Fruit fly (Drosophila melanogaster) S2 (cell line): Measurements from ENCODE around the gene CG42792.

ENCODE experiments used
- CG8478 ChIP-seq: fragments of >200 bp; optimal IDR thresholded peaks from 2 replicates; lab custom pipeline; 2018
- CTCF ChIP-seq, 2 experiments: fragments of >200 bp; optimal IDR thresholded peaks; 2 replicates each; lab custom pipeline; 2018

CG42792 gene

DNA sequence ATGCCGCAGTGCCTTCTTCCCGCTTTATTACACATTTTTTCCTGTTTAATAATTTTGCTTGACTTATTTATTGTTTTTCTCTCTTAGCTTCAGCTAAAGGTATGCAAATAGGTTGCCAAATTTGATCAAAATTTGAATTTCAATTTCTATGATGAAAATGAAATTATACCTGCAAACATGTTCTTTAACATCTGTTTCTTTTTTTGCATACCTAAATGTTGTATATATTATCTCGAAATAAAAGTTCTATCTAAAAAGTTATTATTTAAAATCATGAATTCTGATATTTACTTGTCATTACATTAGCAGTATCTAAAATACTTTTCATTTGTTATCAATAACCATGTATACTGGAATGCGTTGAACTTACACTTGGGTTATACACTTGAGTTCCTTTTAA lies 29.9 kb upstream of the CG42792 start, which contains the start of gene CG31735:
Gene CG31735, plus strand, starts transcription at position 301 of the 400 bp plus-strand sequence.
- TF ChIP-seq CTCF (optimal IDR thresholded peaks at IDR 0.05; lab: Kevin White, UChicago) = no peak
- no peak for TF ChIP-seq CG8478 (lab: Kevin White, UChicago)

dm6 chr2L:15893711-15894110 lies 28.4 kb upstream of the CG42792 start, which contains the start of gene Tep1:
TSS of gene Tep1 (minus strand) at chr2L:15893811.
- no peak for TF ChIP-seq CG8478 (lab: Kevin White, UChicago)
- no peak for TF ChIP-seq CTCF (optimal IDR thresholded peaks at IDR 0.05; lab: Kevin White, UChicago)

- TF ChIP-seq CG8478 (lab: Kevin White, UChicago) (no peak), CTCF (optimal IDR thresholded peaks at IDR 0.05; lab: Kevin White, UChicago) (no peak)
These were observed 20.9 kb upstream of the CG42792 start for dm6 chr2L:15886187-15886586.

dm6 chr2L:15883090-15883489 lies 17.8 kb upstream of the CG42792 start, which contains the start of gene CG44475:
TSS of gene CG44475 (minus strand) at chr2L:15883190.
- TF ChIP-seq CTCF (optimal IDR thresholded peaks at IDR 0.05; lab: Kevin White, UChicago) (no peak), CG8478 (lab: Kevin White, UChicago) (no peak)

- TF ChIP-seq CTCF (optimal IDR thresholded peaks at IDR 0.05; lab: Kevin White, UChicago) (no peak), CG8478 (lab: Kevin White, UChicago) (no peak)
These were observed 14.8 kb upstream of the CG42792 start, which contains the start of gene CG7653 for dm6 chr2L:15880056-15880455. TSS of gene CG7653 (minus strand) at chr2L:15880156.

DNA sequence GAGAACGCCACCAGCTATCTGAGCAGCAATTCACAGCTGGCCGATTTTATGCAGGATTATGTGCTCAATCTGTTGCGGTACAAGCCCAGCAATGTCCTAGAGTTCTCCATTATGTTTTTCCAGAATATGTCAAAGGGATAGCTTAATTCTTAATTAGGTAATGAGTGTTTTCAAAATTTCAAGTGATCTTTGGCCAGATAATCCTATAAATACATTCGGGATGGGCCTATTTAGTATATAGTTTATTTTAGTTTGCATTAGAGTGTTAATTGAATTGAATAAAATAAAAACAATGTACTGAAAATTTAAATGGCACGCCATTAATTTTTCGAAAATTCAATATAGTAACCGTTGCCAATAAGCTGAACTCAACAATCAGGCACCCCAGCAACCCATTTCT lies 11.4 kb downstream of the CG42792 start, which contains the start of gene Tektin-A:
Gene Tektin-A, plus strand, starts transcription at position 301 of the 400 bp plus-strand sequence.
- no peak for TF ChIP-seq CTCF (optimal IDR thresholded peaks at IDR 0.05; lab: Kevin White, UChicago)
- TF ChIP-seq CG8478 (lab: Kevin White, UChicago) = no peak

DNA sequence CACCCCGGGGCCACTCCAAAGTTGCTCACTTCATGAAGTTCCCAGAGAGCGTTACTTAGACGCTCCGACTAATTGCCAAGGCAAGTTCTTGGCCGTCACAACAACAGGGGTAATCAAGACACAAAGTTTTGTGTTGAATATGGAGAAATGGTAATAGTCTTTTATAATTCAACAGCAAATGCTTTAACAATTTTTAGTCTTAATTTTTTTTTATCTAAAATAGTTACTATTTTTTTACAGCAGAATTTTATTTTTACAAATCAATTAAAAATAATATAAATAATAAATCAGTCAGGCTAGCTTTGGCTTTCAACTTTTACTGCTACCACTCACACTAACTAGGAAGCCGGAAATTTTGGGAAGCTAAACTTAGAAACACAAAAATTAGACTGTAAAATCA lies 13.0 kb downstream of the CG42792 start, which contains the start of gene CG13243:
Gene CG13243, plus strand, starts transcription at position 301 of the 400 bp plus-strand sequence.
- TF ChIP-seq CG8478 (lab: Kevin White, UChicago) (no peak), CTCF (optimal IDR thresholded peaks at IDR 0.05; lab: Kevin White, UChicago) (no peak)

DNA sequence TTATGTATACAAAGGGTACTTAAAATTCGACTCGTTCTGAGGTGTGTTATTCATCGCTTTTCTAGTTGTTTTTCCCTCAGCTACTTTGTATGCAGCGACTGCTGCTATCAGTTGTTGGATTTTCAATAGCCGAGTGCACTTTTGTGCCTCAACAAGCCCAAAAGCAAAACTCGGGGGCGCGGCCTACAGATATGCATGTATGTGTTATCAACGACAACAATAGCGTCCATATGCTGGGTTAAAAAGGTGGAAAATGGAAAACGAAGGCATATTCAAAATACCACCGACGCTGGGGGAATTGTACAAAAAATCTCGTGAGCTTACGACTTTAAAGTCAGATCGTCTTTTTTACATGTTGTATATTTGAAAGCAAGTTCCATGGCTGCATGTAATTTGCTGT lies 18.7 kb downstream of the CG42792 start:
- TF ChIP-seq CTCF (optimal IDR thresholded peaks at IDR 0.05; lab: Kevin White, UChicago) (no peak), CG8478 (lab: Kevin White, UChicago) (no peak)

- TF ChIP-seq CG8478 (lab: Kevin White, UChicago) (no peak), CTCF (optimal IDR thresholded peaks at IDR 0.05; lab: Kevin White, UChicago) (no peak)
These were observed 29.7 kb downstream of the CG42792 start, which contains the start of gene CG18518 for dm6 chr2L:15835558-15835957. TSS of gene CG18518 (minus strand) at chr2L:15835658.
